Fruit fly (Drosophila melanogaster): ENCODE data around the gene wac.

Gene wac

DNA sequence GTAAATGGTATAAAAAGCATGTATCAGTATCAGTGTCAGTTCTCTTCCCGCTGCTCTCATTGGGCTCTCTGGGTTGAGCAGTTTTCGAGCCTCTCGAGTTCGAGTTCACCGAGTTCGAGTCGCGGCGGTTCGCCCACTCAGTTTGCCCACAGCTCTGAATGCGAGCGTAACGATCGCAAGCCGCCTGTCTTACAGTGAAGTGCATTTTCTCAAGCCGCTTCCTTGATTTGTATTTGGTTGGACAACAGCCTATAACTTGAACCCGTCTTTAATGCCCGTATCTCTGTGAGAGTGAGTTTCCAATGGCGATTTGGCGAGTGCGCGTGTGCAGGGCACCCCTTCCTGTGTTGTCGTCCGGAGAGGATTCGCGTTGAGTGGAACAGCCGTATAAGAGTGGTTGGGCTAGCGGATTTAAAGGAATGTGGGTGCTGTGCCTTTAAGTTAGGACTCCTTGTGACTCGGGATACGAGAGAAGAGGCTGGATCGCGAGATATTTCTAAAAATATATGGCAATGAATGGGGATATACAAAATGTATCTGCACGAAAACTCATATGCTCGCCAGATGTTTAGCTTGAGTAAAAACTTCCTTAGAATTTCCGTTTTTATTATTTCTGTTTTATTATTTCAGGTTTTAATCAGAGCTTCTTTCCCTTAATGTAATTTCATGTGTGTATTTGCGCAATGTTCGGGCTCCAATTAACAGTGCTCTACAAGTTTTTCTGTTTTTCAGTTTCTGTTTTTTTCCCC, 13.7 kb downstream of the wac start (continued):
- TF ChIP-seq CG18599 (GFP tag; optimal IDR thresholded peaks at IDR 0.05): no peak
- no peak for TF ChIP-seq Sox100B (GFP tag; optimal IDR thresholded peaks at IDR 0.05)
- TF ChIP-seq z (GFP tag; IDR thresholded peaks at IDR 0.05): peak; percentile 99
- no peak for TF ChIP-seq CG2875 (GFP tag; optimal IDR thresholded peaks at IDR 0.05)
- TF ChIP-seq D19A (tag; optimal IDR thresholded peaks at IDR 0.05): no peak
- no peak for TF ChIP-seq CG10462 (GFP tag; optimal IDR thresholded peaks at IDR 0.05)
- TF ChIP-seq Oaz (GFP tag; IDR thresholded peaks at IDR 0.05): no peak
- TF ChIP-seq chinmo (GFP tag; IDR thresholded peaks at IDR 0.05; ENCODE audit: partially characterized antibody): peak; percentile 92; the same call in 3 of the 4 replicates
- TF ChIP-seq CG10147 (GFP tag; optimal IDR thresholded peaks at IDR 0.05): no peak
- peak; percentile 78 for TF ChIP-seq nerfin-1 (tag; optimal IDR thresholded peaks at IDR 0.05)
- TF ChIP-seq MBD-R2 (GFP tag; IDR thresholded peaks at IDR 0.05): no peak
- no peak for TF ChIP-seq az2 (GFP tag; optimal IDR thresholded peaks at IDR 0.05)
- TF ChIP-seq Hr39 (optimal IDR thresholded peaks at IDR 0.05): no peak
- peak; percentile 2 for TF ChIP-seq CG30403 (GFP tag; optimal IDR thresholded peaks at IDR 0.05)
- TF ChIP-seq knrl (GFP tag; IDR thresholded peaks at IDR 0.05; ENCODE audit: partially characterized antibody): 0 out of 3 replicates have a peak, but pooled peaks have one; percentile 22
- peak; percentile 67 for TF ChIP-seq tna (GFP tag; IDR thresholded peaks at IDR 0.05; ENCODE audit: partially characterized antibody)
- peak; percentile 31 for TF ChIP-seq Deaf1 (tag; optimal IDR thresholded peaks at IDR 0.05)
- TF ChIP-seq CG4730 (GFP tag; IDR thresholded peaks at IDR 0.05): no peak
- TF ChIP-seq CG30431 (GFP tag; optimal IDR thresholded peaks at IDR 0.05): no peak
- peak; percentile 2 for TF ChIP-seq CG17829 (tag; optimal IDR thresholded peaks at IDR 0.05)
- TF ChIP-seq Gug (GFP tag; IDR thresholded peaks at IDR 0.05): no peak
- TF ChIP-seq mirr (GFP tag; optimal IDR thresholded peaks at IDR 0.05): no peak
- TF ChIP-seq dimm (GFP tag; IDR thresholded peaks at IDR 0.05): no peak
- peak; percentile 3 for TF ChIP-seq CG7556 (GFP tag; optimal IDR thresholded peaks at IDR 0.05)
- TF ChIP-seq D (optimal IDR thresholded peaks at IDR 0.05): peak; percentile 58
- TF ChIP-seq D (GFP tag; optimal IDR thresholded peaks at IDR 0.05): no peak
- TF ChIP-seq Bgb (GFP tag; IDR thresholded peaks at IDR 0.05; ENCODE audit: partially characterized antibody): peak; percentile 76
- TF ChIP-seq CG3838 (GFP tag; optimal IDR thresholded peaks at IDR 0.05): no peak
- no peak for TF ChIP-seq Mrtf (GFP tag; IDR thresholded peaks at IDR 0.05)
- no peak for TF ChIP-seq CG11456 (GFP tag; IDR thresholded peaks at IDR 0.05)
- peak; percentile 51; the same call in 1 of the 2 replicates for TF ChIP-seq CG13287 (GFP tag; IDR thresholded peaks at IDR 0.05; ENCODE audit: partially characterized antibody)
- TF ChIP-seq CG7357 (GFP tag; IDR thresholded peaks at IDR 0.05): no peak
- TF ChIP-seq sna (GFP tag; IDR thresholded peaks at IDR 0.05; ENCODE audit: partially characterized antibody): 0 out of 2 replicates have a peak, but pooled peaks have one; percentile 46
- TF ChIP-seq CG13894 (tag; optimal IDR thresholded peaks at IDR 0.05): peak; percentile 43
- no peak for TF ChIP-seq CG8281 (tag; optimal IDR thresholded peaks at IDR 0.05)
- TF ChIP-seq her (GFP tag; optimal IDR thresholded peaks at IDR 0.05): peak; percentile 16
- no peak for TF ChIP-seq stwl (tag; optimal IDR thresholded peaks at IDR 0.05)
- TF ChIP-seq CG15696 (tag; optimal IDR thresholded peaks at IDR 0.05): no peak
- TF ChIP-seq CG16813 (GFP tag; IDR thresholded peaks at IDR 0.05; ENCODE audit: partially characterized antibody): no peak
- TF ChIP-seq CG18011 (GFP tag; optimal IDR thresholded peaks at IDR 0.05): no peak
- TF ChIP-seq CG34376 (GFP tag; optimal IDR thresholded peaks at IDR 0.05): no peak
- TF ChIP-seq E2f2 (GFP tag; IDR thresholded peaks at IDR 0.05): 0 out of 2 replicates have a peak, but pooled peaks have one; percentile 15
- no peak for TF ChIP-seq CG4424 (GFP tag; optimal IDR thresholded peaks at IDR 0.05)
- TF ChIP-seq h (optimal IDR thresholded peaks at IDR 0.05): no peak
- peak; percentile 64; the same call in 1 of the 2 replicates for TF ChIP-seq ato (GFP tag; IDR thresholded peaks at IDR 0.05; ENCODE audit: partially characterized antibody)
- no peak for TF ChIP-seq corto (GFP tag; optimal IDR thresholded peaks at IDR 0.05)
- TF ChIP-seq CG3995 (GFP tag; optimal IDR thresholded peaks at IDR 0.05): no peak
- TF ChIP-seq otp (GFP tag; IDR thresholded peaks at IDR 0.05): 0 out of 3 replicates have a peak, but pooled peaks have one; percentile 30
- peak; percentile 43; the same call in 1 of the 3 replicates for TF ChIP-seq CG6791 (GFP tag; IDR thresholded peaks at IDR 0.05; ENCODE audit: partially characterized antibody)

All from whole organism, embryonic.